Fruit fly (Drosophila melanogaster) whole organism, embryonic: ENCODE data around the gene CG13991.

Experiments used
- Antp ChIP-seq: fragments of 200-800 bp; sonication (Bioruptor generic); optimal IDR thresholded peaks from 3 replicates; lab custom pipeline; 2016; ENCODE audit warnings: missing biosample characterization, missing genetic modification characterization
- CG10267 ChIP-seq: fragments of 200-800 bp; sonication (Bioruptor generic); optimal IDR thresholded peaks from 2 replicates; lab custom pipeline; 2018; ENCODE audit warnings: missing biosample characterization, mild to moderate bottlenecking, missing genetic modification characterization, moderate library complexity
- CG14014 ChIP-seq: fragments of 200-800 bp; sonication (Bioruptor generic); IDR thresholded peaks from 2 replicates; pipeline ENCODE4 v1.3.6; 2022; ENCODE audit warnings: missing biosample characterization, missing genetic modification characterization
- CG15073 ChIP-seq: fragments of 200-800 bp; sonication (Bioruptor generic); optimal IDR thresholded peaks from 2 replicates; lab custom pipeline; 2016; ENCODE audit warnings: missing biosample characterization, missing genetic modification characterization
- CG33557 ChIP-seq: fragments of 200-800 bp; sonication (Bioruptor generic); optimal IDR thresholded peaks from 2 replicates; lab custom pipeline; 2019; ENCODE audit warnings: missing biosample characterization, mild to moderate bottlenecking, missing genetic modification characterization, moderate library complexity
- CG5180 ChIP-seq: fragments of 200-800 bp; sonication (Bioruptor generic); optimal IDR thresholded peaks from 3 replicates; lab custom pipeline; 2017; ENCODE audit warnings: missing biosample characterization, missing genetic modification characterization, mild to moderate bottlenecking, moderate library complexity, missing genetic modification reagents
- CG6765 ChIP-seq: fragments of 200-800 bp; sonication (Bioruptor generic); optimal IDR thresholded peaks from 3 replicates; lab custom pipeline; 2017; ENCODE audit warnings: missing biosample characterization, mild to moderate bottlenecking, missing genetic modification characterization
- CG8281 ChIP-seq: fragments of 200-800 bp; sonication (Bioruptor generic); optimal IDR thresholded peaks from 2 replicates; lab custom pipeline; 2018; ENCODE audit warnings: missing biosample characterization, mild to moderate bottlenecking, missing genetic modification characterization, moderate library complexity
- CG8359 ChIP-seq: fragments of 200-800 bp; sonication (Bioruptor generic); optimal IDR thresholded peaks from 2 replicates; lab custom pipeline; 2017; ENCODE audit warnings: missing biosample characterization, mild to moderate bottlenecking, missing genetic modification characterization, borderline replicate concordance
- CG9609 ChIP-seq: fragments of 200-800 bp; sonication (Bioruptor generic); optimal IDR thresholded peaks from 3 replicates; lab custom pipeline; 2016; ENCODE audit warnings: missing biosample characterization, missing genetic modification characterization
- CTCF ChIP-seq: fragments of 200-800 bp; sonication (Bioruptor generic); optimal IDR thresholded peaks from 2 replicates; lab custom pipeline; 2017; ENCODE audit warnings: missing biosample characterization, mild to moderate bottlenecking, missing genetic modification characterization, moderate library complexity
- D19B ChIP-seq: fragments of 200-800 bp; sonication (Bioruptor generic); optimal IDR thresholded peaks from 2 replicates; lab custom pipeline; 2017; ENCODE audit warnings: missing biosample characterization, mild to moderate bottlenecking, missing genetic modification characterization
- Dek ChIP-seq: fragments of 200-800 bp; sonication (Bioruptor generic); optimal IDR thresholded peaks from 3 replicates; lab custom pipeline; 2019; ENCODE audit warnings: missing biosample characterization, mild to moderate bottlenecking, missing genetic modification characterization, moderate library complexity
- Ets65A ChIP-seq: fragments of 200-800 bp; sonication (Bioruptor generic); peaks from one replicate; lab custom pipeline; 2016; ENCODE audit warnings: missing biosample characterization, missing genetic modification characterization
- GATAe ChIP-seq: fragments of 200-800 bp; sonication (Bioruptor generic); conservative IDR thresholded peaks from 2 replicates; pipeline ENCODE4 v1.3.6; 2022; ENCODE audit warnings: missing biosample characterization, missing genetic modification characterization
- Gsc ChIP-seq: fragments of 200-800 bp; sonication (Bioruptor generic); IDR thresholded peaks from 2 replicates; pipeline ENCODE4 v1.3.6; 2022; ENCODE audit warnings: missing biosample characterization, missing genetic modification characterization
- Mrtf ChIP-seq: fragments of 200-800 bp; sonication (Bioruptor generic); IDR thresholded peaks from 3 replicates; pipeline ENCODE4 v1.3.6; 2022; ENCODE audit warnings: missing biosample characterization, missing genetic modification characterization
- Myb ChIP-seq: fragments of 200-800 bp; sonication (Bioruptor generic); optimal IDR thresholded peaks from 2 replicates; lab custom pipeline; 2016; ENCODE audit warnings: missing biosample characterization, missing genetic modification characterization
- Opbp ChIP-seq: fragments of 200-800 bp; sonication (Bioruptor generic); IDR thresholded peaks from 3 replicates; pipeline ENCODE4 v1.3.6; 2022; ENCODE audit warnings: missing biosample characterization, missing genetic modification characterization; ENCODE audit not compliant: partially characterized antibody
- PHDP ChIP-seq: fragments of 200-800 bp; sonication (Bioruptor generic); optimal IDR thresholded peaks from 3 replicates; lab custom pipeline; 2018; ENCODE audit warnings: missing biosample characterization, mild to moderate bottlenecking, missing genetic modification characterization, moderate library complexity
- Scr ChIP-seq: fragments of 200-800 bp; sonication (Bioruptor generic); IDR thresholded peaks from 2 replicates; pipeline ENCODE4 v1.3.6; 2022; ENCODE audit warnings: missing biosample characterization, missing genetic modification characterization; ENCODE audit not compliant: partially characterized antibody
- Side ChIP-seq: fragments of 200-800 bp; sonication (Bioruptor generic); optimal IDR thresholded peaks from 2 replicates; lab custom pipeline; 2016; ENCODE audit warnings: missing biosample characterization, missing genetic modification characterization
- Vsx1 ChIP-seq: fragments of 200-800 bp; sonication (Bioruptor generic); optimal IDR thresholded peaks from 2 replicates; lab custom pipeline; 2017; ENCODE audit warnings: missing biosample characterization, mild to moderate bottlenecking, missing genetic modification characterization, missing genetic modification reagents
- abd-A ChIP-seq: fragments of 200-800 bp; sonication (Bioruptor generic); optimal IDR thresholded peaks from 3 replicates; lab custom pipeline; 2019; ENCODE audit warnings: missing biosample characterization, mild to moderate bottlenecking, missing genetic modification characterization, moderate library complexity
- bcd ChIP-seq: fragments of 200-800 bp; sonication (Bioruptor generic); optimal IDR thresholded peaks from 2 replicates; lab custom pipeline; 2017; ENCODE audit warnings: missing biosample characterization, mild to moderate bottlenecking, missing genetic modification characterization
- chif ChIP-seq, 2 experiments: fragments of 200-800 bp; sonication (Bioruptor generic); optimal IDR thresholded peaks; 3 replicates each; lab custom pipeline; 2016; ENCODE audit warnings: missing biosample characterization in 2 of 2, missing genetic modification characterization in 2 of 2
- dati ChIP-seq: fragments of 200-800 bp; sonication (Bioruptor generic); IDR thresholded peaks from 2 replicates; pipeline ENCODE4 v1.3.6; 2022; ENCODE audit warnings: missing biosample characterization, missing genetic modification characterization
- dimm ChIP-seq: fragments of 200-800 bp; sonication (Bioruptor generic); IDR thresholded peaks from 2 replicates; pipeline ENCODE4 v1.3.6; 2022; ENCODE audit warnings: missing biosample characterization, missing genetic modification characterization
- fd102C ChIP-seq: fragments of 200-800 bp; sonication (Bioruptor generic); optimal IDR thresholded peaks from 2 replicates; lab custom pipeline; 2018; ENCODE audit warnings: missing biosample characterization, mild to moderate bottlenecking, missing genetic modification characterization, moderate library complexity
- hbn ChIP-seq: fragments of 200-800 bp; sonication (Bioruptor generic); IDR thresholded peaks from 2 replicates; pipeline ENCODE4 v1.3.6; 2022; ENCODE audit warnings: missing biosample characterization, missing genetic modification characterization; ENCODE audit not compliant: partially characterized antibody
- lab ChIP-seq: fragments of 200-800 bp; sonication (Bioruptor generic); optimal IDR thresholded peaks from 3 replicates; lab custom pipeline; 2017; ENCODE audit warnings: missing biosample characterization, missing genetic modification characterization, mild to moderate bottlenecking, moderate library complexity, missing genetic modification reagents
- mld ChIP-seq: fragments of 200-800 bp; sonication (Bioruptor generic); IDR thresholded peaks from 3 replicates; pipeline ENCODE4 v1.3.6; 2022; ENCODE audit warnings: missing biosample characterization, missing genetic modification characterization; ENCODE audit not compliant: partially characterized antibody
- pan ChIP-seq, 4 experiments: fragments of >200 bp in 3 of 4; fragments of 200-800 bp in 1 of 4; sonication (Bioruptor generic) in 1 of 4; optimal IDR thresholded peaks in 3 of 4; IDR thresholded peaks in 1 of 4; 2 replicates each; pipeline versions ENCODE4 v1.3.6 to Lab custom; 2017 to 2022; ENCODE audit warnings: missing biosample characterization in 2 of 4, missing genetic modification characterization in 2 of 4, mixed read lengths in 1 of 4
- pho ChIP-seq: fragments of 200-800 bp; sonication (Bioruptor generic); optimal IDR thresholded peaks from 2 replicates; lab custom pipeline; 2016; ENCODE audit warnings: missing biosample characterization, missing genetic modification characterization
- prd ChIP-seq, 3 experiments: fragments of >200 bp in 2 of 3; fragments of 200-800 bp in 1 of 3; sonication (Bioruptor generic) in 1 of 3; optimal IDR thresholded peaks in 2 of 3; IDR thresholded peaks in 1 of 3; 2 replicates in 2 of 3; 3 replicates in 1 of 3; pipeline versions ENCODE4 v1.3.6 to Lab custom; 2017 to 2022; ENCODE audit warnings: missing biosample characterization in 1 of 3, missing genetic modification characterization in 1 of 3
- pzg ChIP-seq: fragments of 200-800 bp; sonication (Bioruptor generic); optimal IDR thresholded peaks from 3 replicates; lab custom pipeline; 2018; ENCODE audit warnings: missing biosample characterization, mild to moderate bottlenecking, missing genetic modification characterization, moderate library complexity
- ro ChIP-seq: fragments of 200-800 bp; sonication (Bioruptor generic); IDR thresholded peaks from 2 replicates; pipeline ENCODE4 v1.3.6; 2022; ENCODE audit warnings: missing biosample characterization, missing genetic modification characterization
- sim ChIP-seq: fragments of 200-800 bp; sonication (Bioruptor generic); IDR thresholded peaks from 2 replicates; pipeline ENCODE4 v1.3.6; 2022; ENCODE audit warnings: missing biosample characterization, missing genetic modification characterization
- slbo ChIP-seq: fragments of 200-800 bp; sonication (Bioruptor generic); IDR thresholded peaks from 2 replicates; pipeline ENCODE4 v1.3.6; 2022; ENCODE audit warnings: missing biosample characterization, missing genetic modification characterization
- slp2 ChIP-seq: fragments of 200-800 bp; sonication (Bioruptor generic); optimal IDR thresholded peaks from 2 replicates; lab custom pipeline; 2016; ENCODE audit warnings: missing biosample characterization, missing genetic modification characterization
- trem ChIP-seq: fragments of 200-800 bp; optimal IDR thresholded peaks from 3 replicates; lab custom pipeline; 2019; ENCODE audit warnings: missing biosample characterization, mild to moderate bottlenecking, missing genetic modification characterization, moderate library complexity
- twi ChIP-seq: fragments of 200-800 bp; optimal IDR thresholded peaks from 2 replicates; lab custom pipeline; 2019; ENCODE audit warnings: missing biosample characterization, mild to moderate bottlenecking, missing genetic modification characterization, moderate library complexity
- vvl ChIP-seq: fragments of 200-800 bp; sonication (Bioruptor generic); IDR thresholded peaks from 2 replicates; pipeline ENCODE4 v1.3.6; 2022; ENCODE audit warnings: missing biosample characterization, missing genetic modification characterization
- zfh1 ChIP-seq: fragments of 200-800 bp; sonication (Bioruptor generic); IDR thresholded peaks from 3 replicates; pipeline ENCODE4 v1.3.6; 2022; ENCODE audit warnings: missing biosample characterization, missing genetic modification characterization

Gene CG13991

dm6 chr2L:6171166-6171565 is 32.0 kb downstream of the CG13991 start (continued):
- TF ChIP-seq zfh1 (GFP tag; lab: Robert Waterston, UW) (peak; percentile 52; the same call in 1 of the 3 replicates), dimm (no peak)

- TF ChIP-seq CTCF (GFP tag; lab: Kevin White, UChicago) (peak; percentile 83), CG6765 (GFP tag; lab: Kevin White, UChicago) (no peak)
- TF ChIP-seq, all 482 proteins: peak for 1
Observed at dm6 chr2L:6172996-6173395, 33.8 kb downstream of the CG13991 start.

- TF ChIP-seq abd-A (tag; lab: Kevin White, UChicago) (peak; percentile 65), CG8281 (peak; percentile 96), vvl (GFP tag; lab: Robert Waterston, UW) (peak; percentile 55), CG33557 (no peak), Ets65A (GFP tag; lab: Kevin White, UChicago) (peak; percentile 68)
- TF ChIP-seq, all 482 proteins: peak for 4
Observed at dm6 chr2L:6176408-6176807, 37.2 kb downstream of the CG13991 start.

- no peak for TF ChIP-seq ro
- no peak for TF ChIP-seq Antp (GFP tag; lab: Kevin White, UChicago)
- no peak for TF ChIP-seq pan (optimal IDR thresholded peaks at IDR 0.05; lab: Kevin White, UChicago)
- TF ChIP-seq pan (GFP tag; optimal IDR thresholded peaks at IDR 0.05 in 1 of 2, IDR thresholded peaks at IDR 0.05 in 1 of 2), result no peak
- TF ChIP-seq Dek, result no peak
- no peak for TF ChIP-seq pzg
- TF ChIP-seq prd (optimal IDR thresholded peaks at IDR 0.05; lab: Kevin White, UChicago), result no peak
- no peak for TF ChIP-seq prd (GFP tag; IDR thresholded peaks at IDR 0.05; lab: Robert Waterston, UW)
- no peak for TF ChIP-seq hbn (GFP tag; lab: Robert Waterston, UW)
- no peak for TF ChIP-seq PHDP (tag; lab: Kevin White, UChicago)
- no peak for TF ChIP-seq CG10267 (tag; lab: Kevin White, UChicago)
- no peak for TF ChIP-seq chif (GFP tag; optimal IDR thresholded peaks at IDR 0.05; lab: Kevin White, UChicago)
- 0 out of 2 replicates have a peak, but pooled peaks have one; percentile 12 for TF ChIP-seq Scr
- TF ChIP-seq D19B (GFP tag; lab: Kevin White, UChicago), result no peak
- no peak for TF ChIP-seq Myb (GFP tag; lab: Kevin White, UChicago)
- TF ChIP-seq lab (GFP tag; lab: Kevin White, UChicago), result no peak
- no peak for TF ChIP-seq pho (GFP tag; lab: Kevin White, UChicago)
- TF ChIP-seq fd102C (GFP tag; lab: Kevin White, UChicago), result peak; percentile 56
- no peak for TF ChIP-seq CG5180
- TF ChIP-seq slp2, result no peak
- no peak for TF ChIP-seq Mrtf (GFP tag; lab: Robert Waterston, UW)
- TF ChIP-seq slbo (GFP tag; lab: Robert Waterston, UW), result no peak
- TF ChIP-seq Gsc (GFP tag; lab: Robert Waterston, UW), result no peak
- peak; percentile 28 for TF ChIP-seq twi (tag; lab: Kevin White, UChicago)
- TF ChIP-seq Side (GFP tag; lab: Kevin White, UChicago), result no peak
- 0 out of 3 replicates have a peak, but pooled peaks have one; percentile 9 for TF ChIP-seq zfh1 (GFP tag; lab: Robert Waterston, UW)
- TF ChIP-seq CG8359 (GFP tag; lab: Kevin White, UChicago), result peak; percentile 31
- TF ChIP-seq CTCF (GFP tag; lab: Kevin White, UChicago), result no peak
- TF ChIP-seq trem (tag; lab: Kevin White, UChicago), result no peak
- TF ChIP-seq CG15073 (GFP tag; lab: Kevin White, UChicago), result no peak
- no peak for TF ChIP-seq mld
- TF ChIP-seq dati, result no peak
- TF ChIP-seq CG9609, result no peak
- no peak for TF ChIP-seq Opbp
- TF ChIP-seq bcd, result no peak
- no peak for TF ChIP-seq Vsx1 (GFP tag; lab: Kevin White, UChicago)
- no peak for TF ChIP-seq GATAe (GFP tag; lab: Robert Waterston, UW)
- no peak for TF ChIP-seq CG14014 (GFP tag; lab: Robert Waterston, UW)
- TF ChIP-seq sim (GFP tag; lab: Robert Waterston, UW), result no peak
Observed at dm6 chr2L:6177141-6177540, 38.0 kb downstream of the CG13991 start.
